Worm (Caenorhabditis elegans) whole organism, early embryonic: ENCODE results near the gene T20G5.8.

ENCODE experiments used
- ama-1 ChIP-seq: fragments of 150-350 bp; optimal IDR thresholded peaks from 2 replicates; lab custom pipeline; 2014
- ceh-13 ChIP-seq: fragments of 200-800 bp; sonication (Bioruptor generic); optimal IDR thresholded peaks from 2 replicates; lab custom pipeline; 2018; ENCODE audit warnings: mild to moderate bottlenecking, missing genetic modification characterization, missing compliant biosample characterization
- ets-7 ChIP-seq: sonication (generic microtip); optimal IDR thresholded peaks from 2 replicates; lab custom pipeline; 2016; ENCODE audit warnings: missing genotype, missing genetic modification characterization, missing compliant biosample characterization
- hmg-4 ChIP-seq: fragments of 200-800 bp; sonication (Bioruptor generic); optimal IDR thresholded peaks from 2 replicates; lab custom pipeline; 2018; ENCODE audit warnings: mild to moderate bottlenecking, missing genetic modification characterization, missing compliant biosample characterization
- tbx-37 ChIP-seq: fragments of 200-800 bp; sonication (Bioruptor generic); conservative IDR thresholded peaks from 2 replicates; pipeline ENCODE4 v1.3.6; 2022; ENCODE audit warnings: missing genetic modification reagents, missing genetic modification characterization, missing compliant biosample characterization

DNA sequence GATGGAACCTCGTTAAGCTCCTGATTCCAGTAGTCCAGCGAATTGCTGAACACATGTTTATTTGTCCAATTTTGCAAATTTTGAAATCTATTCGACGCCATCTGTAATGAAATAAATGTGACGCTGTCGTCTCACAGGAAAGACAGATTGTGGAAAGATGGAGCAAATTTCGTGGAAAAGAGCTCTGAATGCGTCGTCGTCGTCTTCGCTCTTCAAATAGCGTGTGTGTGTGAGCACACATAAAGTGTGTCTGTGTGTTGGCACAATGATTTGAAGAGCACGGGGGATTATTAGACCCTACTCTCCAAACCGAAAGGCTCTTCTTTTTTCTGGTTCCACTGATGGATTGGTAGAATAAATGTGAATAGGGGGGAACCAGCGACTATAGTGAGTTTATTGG is 13.0 kb upstream of the T20G5.8 start, which contains the start of gene unc-47:
- no peak for TF ChIP-seq ama-1
- TF ChIP-seq ceh-13 (GFP tag; lab: Kevin White, UChicago) = no peak
- no peak for TF ChIP-seq ets-7 (tag; lab: Kevin White, UChicago)
- no peak for TF ChIP-seq tbx-37 (GFP tag; lab: Robert Waterston, UW)
- no peak for TF ChIP-seq hmg-4 (GFP tag; lab: Kevin White, UChicago)
